Fruit fly (Drosophila melanogaster): ENCODE data around the gene CG12605.

The CG12605 gene

dm6 chr3L:3926191-3926765 is 38.3 kb downstream of the CG12605 start:
- TF ChIP-seq br (GFP tag; optimal IDR thresholded peaks at IDR 0.05), result no peak
- no peak for TF ChIP-seq sv (GFP tag; optimal IDR thresholded peaks at IDR 0.05)
- no peak for TF ChIP-seq ey (GFP tag; optimal IDR thresholded peaks at IDR 0.05)
- peak; percentile 72 for TF ChIP-seq psq (GFP tag; optimal IDR thresholded peaks at IDR 0.05)
- no peak for TF ChIP-seq dsf (GFP tag; optimal IDR thresholded peaks at IDR 0.05; ENCODE audit: borderline replicate concordance)
- peak; percentile 6 for TF ChIP-seq sage (GFP tag; optimal IDR thresholded peaks at IDR 0.05)
- TF ChIP-seq Jra (GFP tag; optimal IDR thresholded peaks at IDR 0.05), result no peak
- no peak for TF ChIP-seq lola (GFP tag; optimal IDR thresholded peaks at IDR 0.05)
- no peak for TF ChIP-seq usp (GFP tag; optimal IDR thresholded peaks at IDR 0.05)
- no peak for TF ChIP-seq Rel (GFP tag; optimal IDR thresholded peaks at IDR 0.05)
- peak; percentile 69 for TF ChIP-seq Rel (tag; optimal IDR thresholded peaks at IDR 0.05)
- TF ChIP-seq tai (GFP tag; optimal IDR thresholded peaks at IDR 0.05), result no peak
- no peak for TF ChIP-seq Myc (optimal IDR thresholded peaks at IDR 0.05)
- no peak for TF ChIP-seq Abd-B (GFP tag; optimal IDR thresholded peaks at IDR 0.05)
- TF ChIP-seq dl (GFP tag; optimal IDR thresholded peaks at IDR 0.05; ENCODE audit: insufficient read depth in 1 of 2, partially characterized antibody in 2 of 2), result no peak
- no peak for TF ChIP-seq fru (GFP tag; optimal IDR thresholded peaks at IDR 0.05)

- TF ChIP-seq Rel (GFP tag; optimal IDR thresholded peaks at IDR 0.05) (no peak), Rel (tag; optimal IDR thresholded peaks at IDR 0.05) (peak; percentile 16), jim (GFP tag; optimal IDR thresholded peaks at IDR 0.05) (no peak)
These were observed 39.1 kb downstream of the CG12605 start for dm6 chr3L:3925487-3925886.

DNA sequence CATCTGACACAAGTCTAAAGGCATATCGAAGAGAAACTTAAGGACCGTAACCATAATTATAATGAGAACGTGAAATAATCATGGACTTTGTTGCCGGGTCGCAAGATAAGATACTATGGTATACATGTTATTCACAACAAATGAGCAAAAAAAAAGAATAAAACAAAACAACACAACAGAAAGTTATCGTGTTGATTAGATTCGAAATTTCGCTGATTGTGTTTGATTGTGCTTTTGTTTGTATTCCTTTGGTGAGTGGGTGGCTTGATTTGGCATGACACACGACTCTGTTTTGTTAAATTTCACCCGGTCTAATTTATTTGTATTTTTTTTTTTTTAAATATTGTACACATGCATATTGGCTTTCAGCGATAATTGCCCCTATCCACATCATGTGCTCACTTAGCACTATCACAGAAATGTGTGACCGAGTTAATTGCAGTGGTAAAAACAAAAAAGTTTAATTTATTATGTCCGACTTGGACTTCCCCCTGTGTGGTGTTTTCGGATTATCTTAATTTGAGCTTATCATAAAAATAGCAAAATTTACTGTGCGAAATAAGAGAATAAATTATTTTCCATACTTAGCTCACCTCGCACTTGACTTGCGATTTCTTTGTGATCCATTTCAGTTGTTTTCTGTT is 40.8 kb downstream of the CG12605 start:
- no peak for TF ChIP-seq usp (GFP tag; optimal IDR thresholded peaks at IDR 0.05)
- no peak for TF ChIP-seq HLH106 (tag; optimal IDR thresholded peaks at IDR 0.05)
- no peak for TF ChIP-seq Myc (optimal IDR thresholded peaks at IDR 0.05)
- TF ChIP-seq Dif (GFP tag; optimal IDR thresholded peaks at IDR 0.05; ENCODE audit: partially characterized antibody), result no peak
- TF ChIP-seq Jra (GFP tag; optimal IDR thresholded peaks at IDR 0.05), result no peak
- no peak for TF ChIP-seq sv (GFP tag; optimal IDR thresholded peaks at IDR 0.05)
- no peak for TF ChIP-seq Mio (GFP tag; optimal IDR thresholded peaks at IDR 0.05)
- TF ChIP-seq CrebA (GFP tag; optimal IDR thresholded peaks at IDR 0.05; ENCODE audit: borderline replicate concordance), result peak; percentile 38
- TF ChIP-seq Sp1 (GFP tag; optimal IDR thresholded peaks at IDR 0.05), result no peak
- no peak for TF ChIP-seq Hnf4 (GFP tag; optimal IDR thresholded peaks at IDR 0.05)
- no peak for TF ChIP-seq Rel (GFP tag; optimal IDR thresholded peaks at IDR 0.05)
- TF ChIP-seq Rel (tag; optimal IDR thresholded peaks at IDR 0.05), result peak; percentile 93
- no peak for TF ChIP-seq ey (GFP tag; optimal IDR thresholded peaks at IDR 0.05)
- no peak for TF ChIP-seq rgr (GFP tag; optimal IDR thresholded peaks at IDR 0.05)
- TF ChIP-seq h (GFP tag; optimal IDR thresholded peaks at IDR 0.05), result peak; percentile 39
- no peak for TF ChIP-seq woc (GFP tag; optimal IDR thresholded peaks at IDR 0.05)

DNA sequence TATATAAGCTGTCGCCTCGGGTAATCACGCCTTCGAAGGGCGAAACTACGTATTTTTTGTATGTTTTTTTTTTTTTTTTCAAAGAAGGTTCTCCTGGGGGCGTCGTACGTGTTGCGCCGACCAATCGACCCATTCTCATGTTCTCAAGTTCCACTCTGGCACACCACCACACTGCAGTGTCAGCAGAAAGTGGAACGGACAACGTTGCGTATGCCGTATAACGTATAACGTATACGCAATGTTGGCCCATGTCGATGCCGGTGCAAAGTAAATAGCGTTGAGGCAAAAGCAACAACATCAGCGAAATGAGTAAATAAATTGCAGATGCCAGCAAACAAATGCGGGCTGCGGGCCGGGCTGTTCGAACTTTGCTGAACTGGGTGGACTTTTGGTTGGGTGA is 52.4 kb downstream of the CG12605 start:
- TF ChIP-seq sv (GFP tag; optimal IDR thresholded peaks at IDR 0.05) (no peak), Rel (GFP tag; optimal IDR thresholded peaks at IDR 0.05) (no peak), Rel (tag; optimal IDR thresholded peaks at IDR 0.05) (no peak), Abd-B (GFP tag; optimal IDR thresholded peaks at IDR 0.05) (no peak), Hr83 (GFP tag; optimal IDR thresholded peaks at IDR 0.05; ENCODE audit: poor library complexity, severe bottlenecking) (no peak), HLH106 (tag; optimal IDR thresholded peaks at IDR 0.05) (no peak), CrebA (GFP tag; optimal IDR thresholded peaks at IDR 0.05; ENCODE audit: borderline replicate concordance) (no peak), dsf (GFP tag; optimal IDR thresholded peaks at IDR 0.05; ENCODE audit: borderline replicate concordance) (no peak), Sp1 (GFP tag; optimal IDR thresholded peaks at IDR 0.05) (no peak), lola (GFP tag; optimal IDR thresholded peaks at IDR 0.05) (no peak), tai (GFP tag; optimal IDR thresholded peaks at IDR 0.05) (no peak), OdsH (GFP tag; optimal IDR thresholded peaks at IDR 0.05) (no peak), pan (optimal IDR thresholded peaks at IDR 0.05) (no peak), h (GFP tag; optimal IDR thresholded peaks at IDR 0.05) (no peak), Hr78 (GFP tag; optimal IDR thresholded peaks at IDR 0.05) (no peak), Mio (GFP tag; optimal IDR thresholded peaks at IDR 0.05) (no peak), Myc (optimal IDR thresholded peaks at IDR 0.05) (no peak), Dfd (GFP tag; optimal IDR thresholded peaks at IDR 0.05) (no peak), jim (GFP tag; optimal IDR thresholded peaks at IDR 0.05) (no peak)
